Fruit fly (Drosophila melanogaster) whole organism, embryonic: Measurements from ENCODE around the gene CG12112.

Experiments used
- Awh ChIP-seq: fragments of 200-800 bp; sonication (Bioruptor generic); IDR thresholded peaks from 2 replicates; pipeline ENCODE4, ENCODE4 v1.3.6; 2022; ENCODE audit warnings: missing biosample characterization, missing genetic modification characterization
- CG10543 ChIP-seq: fragments of 200-800 bp; sonication (Bioruptor generic); optimal IDR thresholded peaks from 3 replicates; lab custom pipeline; 2017; ENCODE audit warnings: missing biosample characterization, mild to moderate bottlenecking, missing genetic modification characterization, moderate library complexity
- CG11504 ChIP-seq: fragments of 200-800 bp; sonication (Bioruptor generic); optimal IDR thresholded peaks from 3 replicates; lab custom pipeline; 2019; ENCODE audit warnings: missing biosample characterization, mild to moderate bottlenecking, missing genetic modification characterization, moderate library complexity
- CG11696 ChIP-seq: fragments of 200-800 bp; sonication (Bioruptor generic); IDR thresholded peaks from 2 replicates; pipeline ENCODE4 v1.3.6; 2022; ENCODE audit warnings: missing biosample characterization, missing genetic modification characterization
- CG13287 ChIP-seq: fragments of 200-800 bp; sonication (Bioruptor generic); IDR thresholded peaks from 2 replicates; pipeline ENCODE4 v1.3.6; 2022; ENCODE audit warnings: missing biosample characterization, missing genetic modification characterization; ENCODE audit not compliant: partially characterized antibody
- CG13424 ChIP-seq: fragments of 200-800 bp; sonication (Bioruptor generic); optimal IDR thresholded peaks from 2 replicates; lab custom pipeline; 2019; ENCODE audit warnings: missing biosample characterization, mild to moderate bottlenecking, missing genetic modification characterization, moderate library complexity
- CG17328 ChIP-seq: fragments of 200-800 bp; sonication (Bioruptor generic); IDR thresholded peaks from 2 replicates; pipeline ENCODE4 v1.3.6; 2022; ENCODE audit warnings: missing biosample characterization, missing genetic modification characterization
- CG18262 ChIP-seq: fragments of 200-800 bp; optimal IDR thresholded peaks from 3 replicates; lab custom pipeline; 2019; ENCODE audit warnings: missing biosample characterization, mild to moderate bottlenecking, missing genetic modification characterization, moderate library complexity
- CG2678 ChIP-seq: fragments of 200-800 bp; sonication (Bioruptor generic); optimal IDR thresholded peaks from 3 replicates; lab custom pipeline; 2019; ENCODE audit warnings: missing biosample characterization, mild to moderate bottlenecking, missing genetic modification characterization, moderate library complexity
- CG2712 ChIP-seq: fragments of 200-800 bp; optimal IDR thresholded peaks from 3 replicates; lab custom pipeline; 2019; ENCODE audit warnings: missing biosample characterization, mild to moderate bottlenecking, missing genetic modification characterization, moderate library complexity
- CG30431 ChIP-seq: fragments of 200-800 bp; sonication (Bioruptor generic); optimal IDR thresholded peaks from 2 replicates; lab custom pipeline; 2017; ENCODE audit warnings: missing biosample characterization, missing genetic modification characterization
- CG31224 ChIP-seq: fragments of 200-800 bp; sonication (Bioruptor generic); IDR thresholded peaks from 2 replicates; pipeline ENCODE4 v1.3.6; 2022; ENCODE audit warnings: missing biosample characterization, missing genetic modification characterization
- CG3281 ChIP-seq: fragments of 200-800 bp; sonication (Bioruptor generic); optimal IDR thresholded peaks from 3 replicates; lab custom pipeline; 2017; ENCODE audit warnings: missing biosample characterization, mild to moderate bottlenecking, missing genetic modification characterization
- CG33213 ChIP-seq: fragments of 200-800 bp; sonication (Bioruptor generic); optimal IDR thresholded peaks from 3 replicates; lab custom pipeline; 2016; ENCODE audit warnings: missing biosample characterization, missing genetic modification characterization
- CG34422 ChIP-seq: fragments of 200-800 bp; sonication (Bioruptor generic); IDR thresholded peaks from 3 replicates; pipeline ENCODE4 v1.3.6; 2022; ENCODE audit warnings: missing biosample characterization, missing genetic modification characterization
- CG4424 ChIP-seq: fragments of 200-800 bp; sonication (Bioruptor generic); optimal IDR thresholded peaks from 3 replicates; lab custom pipeline; 2016; ENCODE audit warnings: missing biosample characterization, missing genetic modification characterization
- CG4854 ChIP-seq: fragments of 200-800 bp; sonication (Bioruptor generic); optimal IDR thresholded peaks from 2 replicates; lab custom pipeline; 2016; ENCODE audit warnings: missing biosample characterization, missing genetic modification characterization, inconsistent platforms
- CG7556 ChIP-seq: fragments of 200-800 bp; sonication (Bioruptor generic); optimal IDR thresholded peaks from 2 replicates; lab custom pipeline; 2017; ENCODE audit warnings: missing biosample characterization, mild to moderate bottlenecking, missing genetic modification characterization
- CG7839 ChIP-seq: fragments of 200-800 bp; sonication (Bioruptor generic); optimal IDR thresholded peaks from 3 replicates; lab custom pipeline; 2018; ENCODE audit warnings: missing biosample characterization, mild to moderate bottlenecking, missing genetic modification characterization, moderate library complexity
- Chrac-16 ChIP-seq: fragments of 200-800 bp; sonication (Bioruptor generic); optimal IDR thresholded peaks from 3 replicates; lab custom pipeline; 2016; ENCODE audit warnings: missing biosample characterization, missing genetic modification characterization
- CoRest ChIP-seq: fragments of 200-800 bp; sonication (Bioruptor generic); optimal IDR thresholded peaks from 3 replicates; lab custom pipeline; 2018; ENCODE audit warnings: missing biosample characterization, mild to moderate bottlenecking, missing genetic modification characterization, moderate library complexity
- CrebB ChIP-seq: fragments of 200-800 bp; sonication (Bioruptor generic); optimal IDR thresholded peaks from 3 replicates; lab custom pipeline; 2018; ENCODE audit warnings: missing biosample characterization, mild to moderate bottlenecking, missing genetic modification characterization
- Eip74EF ChIP-seq, 2 experiments: fragments of 200-800 bp in 1 of 2; fragments of >200 bp in 1 of 2; sonication (Bioruptor generic) in 1 of 2; optimal IDR thresholded peaks; 2 replicates each; lab custom pipeline; 2017 to 2019; ENCODE audit warnings: missing biosample characterization in 2 of 2, missing genetic modification characterization in 2 of 2, mild to moderate bottlenecking in 1 of 2, moderate library complexity in 1 of 2
- Fer1 ChIP-seq: fragments of 200-800 bp; sonication (Bioruptor generic); optimal IDR thresholded peaks from 2 replicates; lab custom pipeline; 2017; ENCODE audit warnings: missing biosample characterization, mild to moderate bottlenecking, missing genetic modification characterization
- H2.0 ChIP-seq: fragments of 200-800 bp; sonication (Bioruptor generic); IDR thresholded peaks from 2 replicates; pipeline ENCODE4 v1.3.6; 2022; ENCODE audit warnings: missing biosample characterization, missing genetic modification characterization
- HLH54F ChIP-seq: fragments of 200-800 bp; sonication (Bioruptor generic); optimal IDR thresholded peaks from 3 replicates; lab custom pipeline; 2016; ENCODE audit warnings: missing biosample characterization, missing genetic modification characterization
- Hey ChIP-seq: fragments of 200-800 bp; sonication (Bioruptor generic); optimal IDR thresholded peaks from 3 replicates; lab custom pipeline; 2018; ENCODE audit warnings: missing biosample characterization, mild to moderate bottlenecking, missing genetic modification characterization
- MBD-R2 ChIP-seq: fragments of 200-800 bp; sonication (Bioruptor generic); IDR thresholded peaks from 2 replicates; pipeline ENCODE4 v1.3.6; 2022; ENCODE audit warnings: missing biosample characterization, missing genetic modification characterization
- Oli ChIP-seq: fragments of 200-800 bp; sonication (Bioruptor generic); optimal IDR thresholded peaks from 2 replicates; lab custom pipeline; 2018; ENCODE audit warnings: missing biosample characterization, mild to moderate bottlenecking, missing genetic modification characterization, moderate library complexity
- PHDP ChIP-seq: fragments of 200-800 bp; sonication (Bioruptor generic); optimal IDR thresholded peaks from 3 replicates; lab custom pipeline; 2018; ENCODE audit warnings: missing biosample characterization, mild to moderate bottlenecking, missing genetic modification characterization, moderate library complexity
- Rfx ChIP-seq: fragments of 200-800 bp; sonication (Bioruptor generic); IDR thresholded peaks from 2 replicates; pipeline ENCODE4 v1.3.6; 2022; ENCODE audit warnings: missing biosample characterization, missing genetic modification characterization
- az2 ChIP-seq: fragments of 200-800 bp; sonication (Bioruptor generic); optimal IDR thresholded peaks from 3 replicates; lab custom pipeline; 2016; ENCODE audit warnings: missing biosample characterization, missing genetic modification characterization
- chinmo ChIP-seq: fragments of 200-800 bp; sonication (Bioruptor generic); IDR thresholded peaks from 4 replicates; pipeline ENCODE4 v1.3.6; 2022; ENCODE audit warnings: missing biosample characterization, missing genetic modification characterization; ENCODE audit not compliant: partially characterized antibody
- ci ChIP-seq: fragments of 200-800 bp; sonication (Bioruptor generic); IDR thresholded peaks from 3 replicates; pipeline ENCODE4 v1.3.6; 2022; ENCODE audit warnings: missing biosample characterization, missing genetic modification characterization
- fru ChIP-seq: fragments of >200 bp; optimal IDR thresholded peaks from 2 replicates; lab custom pipeline; 2017
- gem ChIP-seq: fragments of 200-800 bp; sonication (Bioruptor generic); optimal IDR thresholded peaks from 2 replicates; lab custom pipeline; 2019; ENCODE audit warnings: missing biosample characterization, mild to moderate bottlenecking, missing genetic modification characterization, moderate library complexity
- grau ChIP-seq: fragments of 200-800 bp; optimal IDR thresholded peaks from 3 replicates; lab custom pipeline; 2019; ENCODE audit warnings: missing biosample characterization, mild to moderate bottlenecking, missing genetic modification characterization, moderate library complexity
- inv ChIP-seq: fragments of 200-800 bp; sonication (Bioruptor generic); IDR thresholded peaks from 2 replicates; pipeline ENCODE4 v1.3.6; 2022; ENCODE audit warnings: missing biosample characterization, missing genetic modification characterization; ENCODE audit not compliant: partially characterized antibody
- nom ChIP-seq: fragments of 200-800 bp; sonication (Bioruptor generic); optimal IDR thresholded peaks from 2 replicates; lab custom pipeline; 2017; ENCODE audit warnings: missing biosample characterization, missing genetic modification characterization, mild to moderate bottlenecking, moderate library complexity, missing genetic modification reagents
- phol ChIP-seq: fragments of 200-800 bp; sonication (Bioruptor generic); optimal IDR thresholded peaks from 3 replicates; lab custom pipeline; 2018; ENCODE audit warnings: missing biosample characterization, mild to moderate bottlenecking, missing genetic modification characterization, moderate library complexity
- prd ChIP-seq, 3 experiments: fragments of >200 bp in 2 of 3; fragments of 200-800 bp in 1 of 3; sonication (Bioruptor generic) in 1 of 3; optimal IDR thresholded peaks in 2 of 3; IDR thresholded peaks in 1 of 3; 2 replicates in 2 of 3; 3 replicates in 1 of 3; pipeline versions ENCODE4 v1.3.6 to Lab custom; 2017 to 2022; ENCODE audit warnings: missing biosample characterization in 1 of 3, missing genetic modification characterization in 1 of 3
- row ChIP-seq: fragments of 200-800 bp; sonication (Bioruptor generic); IDR thresholded peaks from 3 replicates; pipeline ENCODE4 v1.3.6; 2022; ENCODE audit warnings: missing biosample characterization, missing genetic modification characterization
- schlank ChIP-seq: fragments of 200-800 bp; sonication (Bioruptor generic); optimal IDR thresholded peaks from 2 replicates; lab custom pipeline; 2018; ENCODE audit warnings: missing biosample characterization, mild to moderate bottlenecking, missing genetic modification characterization
- sd ChIP-seq: fragments of 200-800 bp; sonication (Bioruptor generic); optimal IDR thresholded peaks from 3 replicates; lab custom pipeline; 2018; ENCODE audit warnings: missing biosample characterization, mild to moderate bottlenecking, missing genetic modification characterization, moderate library complexity
- sens ChIP-seq: fragments of 200-800 bp; sonication (Bioruptor generic); peaks from one replicate; lab custom pipeline; 2016; ENCODE audit warnings: missing biosample characterization, missing genetic modification characterization
- so ChIP-seq: fragments of 200-800 bp; sonication (Bioruptor generic); IDR thresholded peaks from 3 replicates; pipeline ENCODE4 v1.3.6; 2022; ENCODE audit warnings: missing biosample characterization, missing genetic modification characterization
- usp ChIP-seq: fragments of >200 bp; optimal IDR thresholded peaks from 2 replicates; lab custom pipeline; 2017; ENCODE audit warnings: missing biosample characterization, missing genetic modification characterization

CG12112 gene

DNA sequence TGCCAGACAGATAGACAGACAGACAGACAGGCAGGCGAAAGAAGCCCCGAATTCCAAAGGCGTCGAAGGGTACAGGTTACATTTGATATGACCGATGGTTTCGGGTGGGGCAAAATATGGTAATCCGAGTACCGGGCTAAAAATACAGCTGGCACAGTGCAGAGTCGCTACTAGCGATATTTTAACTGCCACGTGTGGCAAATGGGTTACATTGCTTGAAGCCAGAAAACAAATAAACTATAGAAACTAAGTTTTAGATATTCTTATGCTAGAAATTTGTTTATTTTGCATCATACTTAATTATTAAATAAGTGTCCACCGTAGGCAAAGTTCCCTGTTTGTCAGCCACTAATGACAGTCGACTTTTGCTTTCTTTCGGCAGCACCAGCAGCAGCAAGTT lies 23.2 kb upstream of the CG12112 start (continued):
- TF ChIP-seq ci (GFP tag; lab: Robert Waterston, UW), result 0 out of 3 replicates have a peak, but pooled peaks have one; percentile 31
- peak; percentile 21 for TF ChIP-seq CG13424 (tag; lab: Kevin White, UChicago)
- TF ChIP-seq CG4424, result no peak
- peak; percentile 24 for TF ChIP-seq Fer1 (GFP tag; lab: Kevin White, UChicago)
- TF ChIP-seq HLH54F (GFP tag; lab: Kevin White, UChicago), result peak; percentile 9
- peak; percentile 53; the same call in 1 of the 2 replicates for TF ChIP-seq Rfx (GFP tag; lab: Robert Waterston, UW)
- peak; percentile 21 for TF ChIP-seq CG3281 (GFP tag; lab: Kevin White, UChicago)
- peak; percentile 36 for TF ChIP-seq CG2678 (tag; lab: Kevin White, UChicago)
- TF ChIP-seq CrebB, result no peak
- TF ChIP-seq CG7556 (GFP tag; lab: Kevin White, UChicago), result peak; percentile 8
- no peak for TF ChIP-seq CG11696
- peak; percentile 57 for TF ChIP-seq sd (tag; lab: Kevin White, UChicago)
- peak; percentile 24 for TF ChIP-seq PHDP (tag; lab: Kevin White, UChicago)
- 0 out of 3 replicates have a peak, but pooled peaks have one; percentile 21 for TF ChIP-seq CG34422 (GFP tag; lab: Robert Waterston, UW)
- 0 out of 2 replicates have a peak, but pooled peaks have one; percentile 8 for TF ChIP-seq H2.0
- no peak for TF ChIP-seq prd (optimal IDR thresholded peaks at IDR 0.05; lab: Kevin White, UChicago)
- TF ChIP-seq prd (GFP tag; IDR thresholded peaks at IDR 0.05; lab: Robert Waterston, UW), result peak; percentile 28; the same call in 1 of the 3 replicates
- peak; percentile 81 for TF ChIP-seq grau
- TF ChIP-seq so (GFP tag; lab: Robert Waterston, UW), result no peak
- TF ChIP-seq CoRest (tag; lab: Kevin White, UChicago), result peak; percentile 23
- TF ChIP-seq CG30431, result no peak
- TF ChIP-seq sens (GFP tag; lab: Kevin White, UChicago), result peak; percentile 28

DNA sequence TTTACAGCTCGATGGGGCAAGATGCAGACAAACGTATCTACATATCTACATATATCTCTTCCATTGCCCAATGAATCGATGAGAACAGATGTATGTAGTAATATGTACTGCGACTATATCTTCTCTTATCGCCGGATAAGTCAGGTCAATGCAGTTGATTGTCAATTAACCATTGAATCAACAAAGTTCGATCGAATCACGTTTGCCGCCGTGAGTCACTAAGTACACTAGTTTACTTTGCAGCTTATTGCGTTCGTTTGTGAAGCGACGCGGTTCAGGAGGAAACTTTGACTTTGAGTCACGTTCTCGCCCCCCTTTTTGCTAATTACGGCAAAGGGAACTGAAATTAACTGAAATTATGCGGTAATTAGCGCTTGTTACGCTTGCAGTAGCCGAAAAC lies 20.8 kb upstream of the CG12112 start:
- TF ChIP-seq nom (GFP tag; lab: Kevin White, UChicago) (peak; percentile 55), fru (lab: Kevin White, UChicago) (no peak)

DNA sequence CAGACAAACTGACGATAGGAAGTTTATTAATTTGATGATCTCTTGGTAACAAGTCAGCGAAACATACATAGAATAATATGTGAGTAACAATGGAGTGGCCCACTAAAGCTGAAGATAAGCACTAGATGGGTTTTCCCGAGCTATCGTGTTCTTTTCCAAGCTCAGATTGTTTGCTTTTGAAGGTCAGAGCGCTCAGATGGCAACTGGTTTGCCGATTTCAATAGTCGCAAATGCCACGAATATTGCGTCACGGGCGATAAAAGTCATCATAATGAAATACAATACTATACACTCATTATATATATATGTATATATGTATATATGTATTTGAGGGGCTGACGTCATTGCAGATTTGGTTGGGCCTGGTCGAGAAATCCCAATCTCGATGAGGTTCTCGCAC lies 19.9 kb upstream of the CG12112 start:
- no peak for TF ChIP-seq CG31224 (GFP tag; lab: Robert Waterston, UW)
- no peak for TF ChIP-seq inv (GFP tag; lab: Robert Waterston, UW)
- TF ChIP-seq Hey (tag; lab: Kevin White, UChicago), result no peak
- no peak for TF ChIP-seq CG4854
- no peak for TF ChIP-seq schlank (tag; lab: Kevin White, UChicago)
- no peak for TF ChIP-seq Eip74EF (GFP tag; optimal IDR thresholded peaks at IDR 0.05; lab: Kevin White, UChicago)
- no peak for TF ChIP-seq usp (GFP tag; lab: Kevin White, UChicago)
- TF ChIP-seq Chrac-16 (GFP tag; lab: Kevin White, UChicago), result no peak
- peak; percentile 22 for TF ChIP-seq sd (tag; lab: Kevin White, UChicago)
- TF ChIP-seq chinmo (GFP tag; lab: Robert Waterston, UW), result 0 out of 4 replicates have a peak, but pooled peaks have one; percentile 54
- TF ChIP-seq MBD-R2, result no peak

DNA sequence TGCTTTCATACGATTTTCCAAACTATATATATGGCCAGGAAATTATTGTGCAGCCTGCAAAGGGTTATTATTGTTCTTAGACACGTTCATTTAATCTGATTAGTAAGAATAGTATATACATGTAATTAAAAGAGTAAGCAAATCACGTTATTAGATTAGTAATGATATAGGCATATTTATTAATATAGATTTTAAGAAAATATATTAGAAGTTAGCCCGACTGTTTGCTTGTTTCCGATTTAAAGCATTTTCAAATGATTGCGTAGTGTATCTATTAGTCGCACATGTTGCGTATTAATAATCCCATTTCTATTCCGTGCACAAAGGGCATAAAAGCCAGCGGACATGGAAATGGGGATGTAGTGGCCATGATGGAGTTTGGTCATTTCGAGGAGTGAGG lies 19.1 kb upstream of the CG12112 start:
- TF ChIP-seq Oli (tag; lab: Kevin White, UChicago), result peak; percentile 21
- no peak for TF ChIP-seq CG13287 (GFP tag; lab: Robert Waterston, UW)
- no peak for TF ChIP-seq CG10543 (GFP tag; lab: Kevin White, UChicago)
- no peak for TF ChIP-seq az2
- TF ChIP-seq row (GFP tag; lab: Robert Waterston, UW), result 0 out of 3 replicates have a peak, but pooled peaks have one; percentile 13
- peak; percentile 29 for TF ChIP-seq CG18262 (tag; lab: Kevin White, UChicago)
- TF ChIP-seq CG7839 (tag; lab: Kevin White, UChicago), result peak; percentile 19
- peak; percentile 22 for TF ChIP-seq phol
- no peak for TF ChIP-seq CG17328 (GFP tag; lab: Robert Waterston, UW)
- TF ChIP-seq CG11504 (tag; lab: Kevin White, UChicago), result peak; percentile 22
- peak; percentile 21 for TF ChIP-seq gem
- no peak for TF ChIP-seq CG33213
- TF ChIP-seq Awh, result no peak
- TF ChIP-seq CG2712 (tag; lab: Kevin White, UChicago), result peak; percentile 16
- TF ChIP-seq grau, result peak; percentile 11
